Worm (Caenorhabditis elegans) whole organism, late embryonic: Measurements from ENCODE around the gene pelo-1.

Experiments
- C08G9.2 ChIP-seq: sonication (generic microtip); optimal IDR thresholded peaks from 2 replicates; lab custom pipeline; 2016; ENCODE audit warnings: mild to moderate bottlenecking, missing genetic modification characterization, moderate library complexity, missing compliant biosample characterization
- C38D4.7 ChIP-seq: fragments of 200-800 bp; sonication (Bioruptor generic); optimal IDR thresholded peaks from 2 replicates; lab custom pipeline; 2018; ENCODE audit warnings: mild to moderate bottlenecking, missing genetic modification characterization, moderate library complexity, missing compliant biosample characterization
- K02D7.2 ChIP-seq: sonication (generic microtip); optimal IDR thresholded peaks from 2 replicates; lab custom pipeline; 2017; ENCODE audit warnings: mild to moderate bottlenecking, missing genetic modification characterization, missing compliant biosample characterization
- T23F11.4 ChIP-seq: fragments of 200-800 bp; sonication (Bioruptor generic); optimal IDR thresholded peaks from 2 replicates; lab custom pipeline; 2018; ENCODE audit warnings: mild to moderate bottlenecking, missing genetic modification characterization, missing compliant biosample characterization
- Y22D7AL.16 ChIP-seq: sonication (generic microtip); optimal IDR thresholded peaks from 2 replicates; lab custom pipeline; 2016; ENCODE audit warnings: missing genetic modification characterization, missing compliant biosample characterization
- ahr-1 ChIP-seq: sonication (generic microtip); optimal IDR thresholded peaks from 2 replicates; lab custom pipeline; 2016; ENCODE audit warnings: missing genetic modification characterization, missing compliant biosample characterization
- ceh-14 ChIP-seq: sonication (generic microtip); optimal IDR thresholded peaks from 2 replicates; lab custom pipeline; 2016; ENCODE audit warnings: missing genotype, missing genetic modification characterization, missing compliant biosample characterization
- ceh-2 ChIP-seq: sonication (generic microtip); optimal IDR thresholded peaks from 2 replicates; lab custom pipeline; 2016; ENCODE audit warnings: missing genotype, missing genetic modification characterization, missing compliant biosample characterization
- ceh-22 ChIP-seq: sonication (generic microtip); optimal IDR thresholded peaks from 2 replicates; lab custom pipeline; 2017; ENCODE audit warnings: missing biosample characterization, missing genetic modification characterization
- ceh-24 ChIP-seq: sonication (generic microtip); optimal IDR thresholded peaks from 2 replicates; lab custom pipeline; 2016; ENCODE audit warnings: mild to moderate bottlenecking, missing genetic modification characterization, missing compliant biosample characterization
- ceh-34 ChIP-seq: sonication (generic microtip); optimal IDR thresholded peaks from 2 replicates; lab custom pipeline; 2016; ENCODE audit warnings: mild to moderate bottlenecking, missing genetic modification characterization, missing compliant biosample characterization
- ceh-6 ChIP-seq: fragments of 200-800 bp; sonication (Bioruptor generic); optimal IDR thresholded peaks from 2 replicates; lab custom pipeline; 2018; ENCODE audit warnings: mild to moderate bottlenecking, missing genetic modification characterization, missing compliant biosample characterization
- ceh-9 ChIP-seq: sonication (generic microtip); optimal IDR thresholded peaks from 2 replicates; lab custom pipeline; 2016; ENCODE audit warnings: mild to moderate bottlenecking, missing genetic modification characterization, inconsistent platforms, missing compliant biosample characterization
- elt-4 ChIP-seq: sonication (generic microtip); optimal IDR thresholded peaks from 2 replicates; lab custom pipeline; 2016; ENCODE audit warnings: missing genetic modification characterization, missing compliant biosample characterization
- eyg-1 ChIP-seq: sonication (generic microtip); optimal IDR thresholded peaks from 2 replicates; lab custom pipeline; 2016; ENCODE audit warnings: missing genotype, missing genetic modification characterization, missing compliant biosample characterization
- fax-1 ChIP-seq: sonication (generic microtip); optimal IDR thresholded peaks from 2 replicates; lab custom pipeline; 2016; ENCODE audit warnings: missing genotype, missing genetic modification characterization, missing compliant biosample characterization
- fkh-10 ChIP-seq: fragments of 150-350 bp; optimal IDR thresholded peaks from 2 replicates; lab custom pipeline; 2014; ENCODE audit warnings: missing biosample characterization, missing genetic modification reagents, missing genetic modification characterization
- fkh-6 ChIP-seq: sonication (generic microtip); optimal IDR thresholded peaks from 2 replicates; lab custom pipeline; 2016; ENCODE audit warnings: missing genetic modification characterization, missing compliant biosample characterization
- hlh-6 ChIP-seq: sonication (generic microtip); optimal IDR thresholded peaks from 2 replicates; lab custom pipeline; 2016; ENCODE audit warnings: missing genotype, missing genetic modification characterization, missing compliant biosample characterization
- madf-2 ChIP-seq: sonication (generic microtip); optimal IDR thresholded peaks from 2 replicates; lab custom pipeline; 2017; ENCODE audit warnings: missing genetic modification characterization, missing compliant biosample characterization
- nfya-1 ChIP-seq: sonication (generic microtip); optimal IDR thresholded peaks from 2 replicates; lab custom pipeline; 2017; ENCODE audit warnings: missing genetic modification characterization, mild to moderate bottlenecking, missing compliant biosample characterization, antibody characterized with exemption, moderate library complexity
- nhr-11 ChIP-seq: fragments of 150-350 bp; optimal IDR thresholded peaks from 2 replicates; lab custom pipeline; 2014; ENCODE audit warnings: missing biosample characterization, missing genetic modification characterization
- nhr-232 ChIP-seq: sonication (generic microtip); optimal IDR thresholded peaks from 2 replicates; lab custom pipeline; 2016; ENCODE audit warnings: missing genetic modification characterization, missing compliant biosample characterization
- pag-3 ChIP-seq: sonication (generic microtip); optimal IDR thresholded peaks from 2 replicates; lab custom pipeline; 2016; ENCODE audit warnings: missing compliant biosample characterization, missing genetic modification characterization, borderline replicate concordance
- pax-1 ChIP-seq: fragments of 150-350 bp; optimal IDR thresholded peaks from 2 replicates; lab custom pipeline; 2014; ENCODE audit warnings: missing biosample characterization, missing genetic modification characterization
- pha-2 ChIP-seq: sonication (generic microtip); optimal IDR thresholded peaks from 2 replicates; lab custom pipeline; 2017; ENCODE audit warnings: mild to moderate bottlenecking, missing genetic modification characterization, missing compliant biosample characterization
- sdc-2 ChIP-seq: sonication (generic microtip); optimal IDR thresholded peaks from 2 replicates; lab custom pipeline; 2016; ENCODE audit warnings: missing genotype, missing genetic modification characterization, missing compliant biosample characterization
- sox-2 ChIP-seq: fragments of 200-800 bp; sonication (Bioruptor generic); IDR thresholded peaks from 2 replicates; pipeline ENCODE4 v1.3.6; 2022; ENCODE audit warnings: missing genetic modification reagents, missing genetic modification characterization, missing compliant biosample characterization
- sox-4 ChIP-seq: sonication (generic microtip); optimal IDR thresholded peaks from 2 replicates; lab custom pipeline; 2017; ENCODE audit warnings: mild to moderate bottlenecking, missing genetic modification characterization, inconsistent platforms, missing compliant biosample characterization
- syd-9 ChIP-seq: sonication (generic microtip); optimal IDR thresholded peaks from 2 replicates; lab custom pipeline; 2016; ENCODE audit warnings: mild to moderate bottlenecking, missing genetic modification characterization, moderate library complexity, missing compliant biosample characterization
- tbx-2 ChIP-seq: sonication (generic microtip); optimal IDR thresholded peaks from 2 replicates; lab custom pipeline; 2016; ENCODE audit warnings: missing genetic modification characterization, missing compliant biosample characterization
- tbx-7 ChIP-seq: sonication (generic microtip); optimal IDR thresholded peaks from 2 replicates; lab custom pipeline; 2016; ENCODE audit warnings: missing genotype, missing genetic modification characterization, missing compliant biosample characterization
- unc-3 ChIP-seq, 2 experiments: fragments of 200-800 bp in 1 of 2; sonication (Bioruptor generic) in 1 of 2; sonication (generic microtip) in 1 of 2; conservative IDR thresholded peaks in 1 of 2; optimal IDR thresholded peaks in 1 of 2; 2 replicates each; pipeline versions ENCODE4 v1.3.6 to Lab custom; 2016 to 2022; ENCODE audit warnings: missing compliant biosample characterization in 2 of 2, missing genetic modification characterization in 2 of 2, missing genetic modification reagents in 1 of 2
- unc-42 ChIP-seq: sonication (generic microtip); optimal IDR thresholded peaks from 2 replicates; lab custom pipeline; 2016; ENCODE audit warnings: missing genotype, missing genetic modification characterization, missing compliant biosample characterization
- unc-86 ChIP-seq: sonication (generic microtip); optimal IDR thresholded peaks from 2 replicates; lab custom pipeline; 2016; ENCODE audit warnings: missing genetic modification characterization, missing compliant biosample characterization
- ztf-16 ChIP-seq: sonication (generic microtip); optimal IDR thresholded peaks from 2 replicates; lab custom pipeline; 2017; ENCODE audit warnings: missing genetic modification characterization, missing compliant biosample characterization

pelo-1 gene

ce11 chrIII:4181338-4181737, 22.7 kb downstream of the pelo-1 start, which contains the start of gene C16C10.1:
C16C10.1 (minus strand) TSS chrIII:4181438.
- no peak for TF ChIP-seq K02D7.2 (tag; lab: Kevin White, UChicago)
- TF ChIP-seq tbx-7 = no peak
- TF ChIP-seq C08G9.2 = no peak
- no peak for TF ChIP-seq madf-2
- no peak for TF ChIP-seq unc-86 (tag; lab: Kevin White, UChicago)
- no peak for TF ChIP-seq ceh-34
- TF ChIP-seq sox-4 = no peak
- no peak for TF ChIP-seq ceh-14 (tag; lab: Kevin White, UChicago)
- TF ChIP-seq C38D4.7 (GFP tag; lab: Kevin White, UChicago) = no peak
- no peak for TF ChIP-seq ahr-1 (tag; lab: Kevin White, UChicago)
- no peak for TF ChIP-seq ceh-2 (tag; lab: Kevin White, UChicago)
- no peak for TF ChIP-seq ceh-9 (tag; lab: Kevin White, UChicago)
- no peak for TF ChIP-seq pha-2 (tag; lab: Kevin White, UChicago)
- no peak for TF ChIP-seq Y22D7AL.16

- no peak for TF ChIP-seq elt-4 (tag; lab: Kevin White, UChicago)
- TF ChIP-seq, all 69 proteins: peak for 0
These were observed 25.5 kb downstream of the pelo-1 start, which contains the start of gene C16C10.2 for ce11 chrIII:4178564-4178963. C16C10.2 (minus strand) TSS chrIII:4178664.

ce11 chrIII:4176109-4176596, 27.9 kb downstream of the pelo-1 start, which contains the start of the genes hrde-1 and C16C10.13:
hrde-1 (minus strand) TSS chrIII:4176159.
C16C10.13 (plus strand) TSS chrIII:4176440.
- TF ChIP-seq T23F11.4 (no peak), ceh-6 (GFP tag; lab: Kevin White, UChicago) (no peak), nfya-1 (no peak), Y22D7AL.16 (no peak), fax-1 (tag; lab: Kevin White, UChicago) (no peak), nhr-232 (tag; lab: Kevin White, UChicago) (no peak), sdc-2 (tag; lab: Kevin White, UChicago) (no peak), ceh-22 (tag; lab: Kevin White, UChicago) (no peak), tbx-7 (no peak), sox-2 (GFP tag; lab: Robert Waterston, UW) (no peak), fkh-10 (GFP tag; lab: Kevin White, UChicago) (no peak), ceh-24 (tag; lab: Kevin White, UChicago) (no peak), pag-3 (tag; lab: Kevin White, UChicago) (no peak), pax-1 (tag; lab: Kevin White, UChicago) (no peak), tbx-2 (no peak), C38D4.7 (GFP tag; lab: Kevin White, UChicago) (no peak), nhr-11 (tag; lab: Kevin White, UChicago) (no peak), unc-42 (tag; lab: Kevin White, UChicago) (no peak)

ce11 chrIII:4175489-4175888, 28.5 kb downstream of the pelo-1 start:
- TF ChIP-seq ceh-14 (tag; lab: Kevin White, UChicago) (no peak), syd-9 (no peak), fkh-6 (tag; lab: Kevin White, UChicago) (no peak), elt-4 (tag; lab: Kevin White, UChicago) (no peak), ceh-34 (no peak), unc-3 (GFP tag; conservative IDR thresholded peaks at IDR 0.05; lab: Robert Waterston, UW) (no peak), unc-3 (tag; optimal IDR thresholded peaks at IDR 0.05; lab: Kevin White, UChicago) (no peak), Y22D7AL.16 (no peak), hlh-6 (tag; lab: Kevin White, UChicago) (no peak), eyg-1 (tag; lab: Kevin White, UChicago) (no peak), nhr-11 (tag; lab: Kevin White, UChicago) (no peak), ztf-16 (tag; lab: Kevin White, UChicago) (no peak)
